Worm (Caenorhabditis elegans) whole organism, young adult: Measurements from ENCODE around the gene vamp-8.

ENCODE experiments used
- B0019.2 ChIP-seq: fragments of 200-800 bp; sonication (Bioruptor generic); conservative IDR thresholded peaks from 2 replicates; pipeline ENCODE4 v1.3.6; 2022; ENCODE audit warnings: missing genetic modification reagents, missing genetic modification characterization, missing compliant biosample characterization
- C17E4.6 ChIP-seq: fragments of 200-800 bp; sonication (Bioruptor generic); IDR thresholded peaks from 2 replicates; pipeline ENCODE4 v1.3.6; 2022; ENCODE audit warnings: missing genetic modification reagents, missing genetic modification characterization, missing compliant biosample characterization
- D2030.7 ChIP-seq: fragments of 200-800 bp; sonication (Bioruptor generic); IDR thresholded peaks from 2 replicates; pipeline ENCODE4 v1.3.6; 2022; ENCODE audit warnings: missing genetic modification reagents, missing genetic modification characterization, missing compliant biosample characterization
- F39B2.1 ChIP-seq: fragments of 200-800 bp; sonication (Bioruptor generic); IDR thresholded peaks from 2 replicates; pipeline ENCODE4 v1.3.6; 2022; ENCODE audit warnings: missing genetic modification reagents, missing genetic modification characterization, missing compliant biosample characterization
- K11D2.4 ChIP-seq: fragments of 200-800 bp; sonication (Bioruptor generic); IDR thresholded peaks from 2 replicates; pipeline ENCODE4 v1.3.6; 2022; ENCODE audit warnings: missing genetic modification reagents, missing genetic modification characterization, missing compliant biosample characterization
- K12H6.12 ChIP-seq: fragments of 200-800 bp; sonication (Bioruptor generic); optimal IDR thresholded peaks from 2 replicates; lab custom pipeline; 2018; ENCODE audit warnings: mild to moderate bottlenecking, missing genetic modification characterization, missing compliant biosample characterization
- T07F8.4 ChIP-seq: sonication (generic microtip); optimal IDR thresholded peaks from 2 replicates; lab custom pipeline; 2016; ENCODE audit warnings: mild to moderate bottlenecking, missing genetic modification characterization, moderate library complexity, missing compliant biosample characterization
- T26A5.8 ChIP-seq: sonication (generic microtip); optimal IDR thresholded peaks from 2 replicates; lab custom pipeline; 2016; ENCODE audit warnings: missing genetic modification characterization, missing compliant biosample characterization
- Y79H2A.3 ChIP-seq: fragments of 200-800 bp; sonication (Bioruptor generic); conservative IDR thresholded peaks from 2 replicates; pipeline ENCODE4 v1.3.6; 2022; ENCODE audit warnings: missing genetic modification reagents, missing genetic modification characterization, missing compliant biosample characterization
- ZK185.1 ChIP-seq: sonication (generic microtip); optimal IDR thresholded peaks from 2 replicates; lab custom pipeline; 2016; ENCODE audit warnings: mild to moderate bottlenecking, missing genetic modification characterization, missing compliant biosample characterization; ENCODE audit not compliant: poor library complexity, severe bottlenecking
- akir-1 ChIP-seq: fragments of 200-800 bp; sonication (Bioruptor generic); optimal IDR thresholded peaks from 2 replicates; lab custom pipeline; 2018; ENCODE audit warnings: mild to moderate bottlenecking, missing genetic modification characterization, moderate library complexity, missing compliant biosample characterization
- ama-1 ChIP-seq, 3 experiments: fragments of 150-350 bp in 1 of 3; sonication (generic microtip) in 2 of 3; optimal IDR thresholded peaks; 2 replicates each; lab custom pipeline; 2014 to 2018; ENCODE audit warnings: missing biosample characterization in 2 of 3, missing genetic modification characterization in 2 of 3, missing genetic modification reagents in 2 of 3
- attf-3 ChIP-seq: fragments of 200-800 bp; sonication (Bioruptor generic); conservative IDR thresholded peaks from 2 replicates; pipeline ENCODE4 v1.3.6; 2022; ENCODE audit warnings: missing genetic modification reagents, missing genetic modification characterization, missing compliant biosample characterization
- attf-6 ChIP-seq: fragments of 200-800 bp; sonication (Bioruptor generic); IDR thresholded peaks from 2 replicates; pipeline ENCODE4 v1.3.6; 2022; ENCODE audit warnings: missing genetic modification reagents, missing genetic modification characterization, missing compliant biosample characterization
- ccch-3 ChIP-seq: fragments of 200-800 bp; sonication (Bioruptor generic); optimal IDR thresholded peaks from 2 replicates; lab custom pipeline; 2018; ENCODE audit warnings: mild to moderate bottlenecking, missing genetic modification characterization, missing compliant biosample characterization
- cebp-1 ChIP-seq, 2 experiments: fragments of 200-800 bp in 1 of 2; sonication (Bioruptor generic) in 1 of 2; sonication (generic microtip) in 1 of 2; IDR thresholded peaks in 1 of 2; optimal IDR thresholded peaks in 1 of 2; 2 replicates each; pipeline versions ENCODE4 v1.3.6 to Lab custom; 2017 to 2022; ENCODE audit warnings: missing compliant biosample characterization in 2 of 2, missing genetic modification characterization in 2 of 2, mild to moderate bottlenecking in 1 of 2, missing genetic modification reagents in 1 of 2, moderate library complexity in 1 of 2
- ceh-27 ChIP-seq: fragments of 200-800 bp; sonication (Bioruptor generic); optimal IDR thresholded peaks from 2 replicates; lab custom pipeline; 2018; ENCODE audit warnings: mild to moderate bottlenecking, missing genetic modification characterization, moderate library complexity, missing compliant biosample characterization
- ceh-40 ChIP-seq: fragments of 200-800 bp; sonication (Bioruptor generic); IDR thresholded peaks from 2 replicates; pipeline ENCODE4 v1.3.6; 2022; ENCODE audit warnings: missing genetic modification characterization, missing compliant biosample characterization
- ceh-58 ChIP-seq: fragments of 200-800 bp; sonication (Bioruptor generic); IDR thresholded peaks from 2 replicates; pipeline ENCODE4 v1.3.6; 2022; ENCODE audit warnings: missing genetic modification characterization, missing compliant biosample characterization
- chd-7 ChIP-seq: sonication (generic microtip); optimal IDR thresholded peaks from 2 replicates; lab custom pipeline; 2016; ENCODE audit warnings: mild to moderate bottlenecking, missing genetic modification characterization, moderate library complexity, missing compliant biosample characterization
- dpff-1 ChIP-seq: sonication (generic microtip); optimal IDR thresholded peaks from 2 replicates; lab custom pipeline; 2017; ENCODE audit warnings: mild to moderate bottlenecking, missing genetic modification characterization, missing compliant biosample characterization
- dpl-1 ChIP-seq: fragments of 150-350 bp; optimal IDR thresholded peaks from 2 replicates; lab custom pipeline; 2014; ENCODE audit warnings: missing biosample characterization, missing genetic modification reagents, missing genetic modification characterization
- hlh-26 ChIP-seq: fragments of 200-800 bp; sonication (Bioruptor generic); conservative IDR thresholded peaks from 2 replicates; pipeline ENCODE4 v1.3.6; 2022; ENCODE audit warnings: missing genetic modification reagents, missing genetic modification characterization, missing compliant biosample characterization
- hmg-1.2 ChIP-seq: fragments of 200-800 bp; sonication (Bioruptor generic); IDR thresholded peaks from 2 replicates; pipeline ENCODE4 v1.3.6; 2022; ENCODE audit warnings: missing genetic modification reagents, missing genetic modification characterization, missing compliant biosample characterization
- hmg-20 ChIP-seq: fragments of 200-800 bp; sonication (Bioruptor generic); IDR thresholded peaks from 2 replicates; pipeline ENCODE4 v1.3.6; 2022; ENCODE audit warnings: missing genetic modification reagents, missing genetic modification characterization, missing compliant biosample characterization
- hrde-1 ChIP-seq: sonication (generic microtip); optimal IDR thresholded peaks from 2 replicates; lab custom pipeline; 2016; ENCODE audit warnings: missing genetic modification characterization, mild to moderate bottlenecking, missing compliant biosample characterization, moderate library complexity, missing genotype, missing genetic modification reagents, borderline replicate concordance
- let-526 ChIP-seq: fragments of 200-800 bp; sonication (Bioruptor generic); IDR thresholded peaks from 2 replicates; pipeline ENCODE4 v1.3.6; 2022; ENCODE audit warnings: missing genetic modification reagents, missing genetic modification characterization, missing compliant biosample characterization
- lin-26 ChIP-seq: fragments of 200-800 bp; sonication (Bioruptor generic); IDR thresholded peaks from 2 replicates; pipeline ENCODE4 v1.3.6; 2022; ENCODE audit warnings: missing genetic modification reagents, missing genetic modification characterization, missing compliant biosample characterization
- lir-1 ChIP-seq: fragments of 200-800 bp; sonication (Bioruptor generic); conservative IDR thresholded peaks from 2 replicates; pipeline ENCODE4 v1.3.6; 2022; ENCODE audit warnings: missing genetic modification reagents, missing genetic modification characterization, missing compliant biosample characterization
- madf-10 ChIP-seq: sonication (generic microtip); optimal IDR thresholded peaks from 2 replicates; lab custom pipeline; 2016; ENCODE audit warnings: mild to moderate bottlenecking, missing genetic modification characterization, missing compliant biosample characterization
- mcd-1 ChIP-seq: fragments of 200-800 bp; sonication (Bioruptor generic); IDR thresholded peaks from 2 replicates; pipeline ENCODE4 v1.3.6; 2022; ENCODE audit warnings: missing genetic modification reagents, missing genetic modification characterization, missing compliant biosample characterization
- mxl-1 ChIP-seq: sonication (generic microtip); optimal IDR thresholded peaks from 2 replicates; lab custom pipeline; 2016; ENCODE audit warnings: missing genetic modification characterization, missing compliant biosample characterization
- nhr-179 ChIP-seq: sonication (generic microtip); optimal IDR thresholded peaks from 2 replicates; lab custom pipeline; 2016; ENCODE audit warnings: mild to moderate bottlenecking, missing genetic modification characterization, missing compliant biosample characterization
- nhr-27 ChIP-seq: fragments of 200-800 bp; sonication (Bioruptor generic); optimal IDR thresholded peaks from 2 replicates; lab custom pipeline; 2018; ENCODE audit warnings: mild to moderate bottlenecking, missing genetic modification characterization, moderate library complexity, missing compliant biosample characterization
- nhr-80 ChIP-seq: sonication (generic microtip); optimal IDR thresholded peaks from 2 replicates; lab custom pipeline; 2016; ENCODE audit warnings: missing genetic modification characterization, missing compliant biosample characterization
- nhr-90 ChIP-seq: sonication (generic microtip); optimal IDR thresholded peaks from 2 replicates; lab custom pipeline; 2016; ENCODE audit warnings: missing genotype, mild to moderate bottlenecking, missing genetic modification characterization, missing compliant biosample characterization
- pha-4 ChIP-seq: fragments of 150-350 bp; sonication (generic microtip); optimal IDR thresholded peaks from 2 replicates; lab custom pipeline; 2014; ENCODE audit warnings: missing biosample characterization, missing genetic modification reagents, missing genetic modification characterization
- repo-1 ChIP-seq: sonication (generic microtip); optimal IDR thresholded peaks from 2 replicates; lab custom pipeline; 2017; ENCODE audit warnings: mild to moderate bottlenecking, missing genetic modification characterization, missing compliant biosample characterization
- rpc-1 ChIP-seq, 2 experiments: fragments of 150-350 bp in 1 of 2; sonication (generic microtip) in 1 of 2; optimal IDR thresholded peaks; 2 replicates each; lab custom pipeline; 2014 to 2018; ENCODE audit warnings: missing biosample characterization in 1 of 2, missing genetic modification characterization in 1 of 2, missing genetic modification reagents in 1 of 2, missing genotype in 1 of 2
- sea-2 ChIP-seq: fragments of 200-800 bp; sonication (Bioruptor generic); IDR thresholded peaks from 2 replicates; pipeline ENCODE4 v1.3.6; 2022; ENCODE audit warnings: missing genetic modification characterization, missing compliant biosample characterization
- snpc-1.1 ChIP-seq: sonication (generic microtip); optimal IDR thresholded peaks from 2 replicates; lab custom pipeline; 2017; ENCODE audit warnings: missing genetic modification characterization, mild to moderate bottlenecking, missing compliant biosample characterization, antibody characterized with exemption, moderate library complexity, missing genotype, missing genetic modification reagents; ENCODE audit not compliant: insufficient read depth
- unc-130 ChIP-seq: sonication (generic microtip); optimal IDR thresholded peaks from 2 replicates; lab custom pipeline; 2016; ENCODE audit warnings: missing genetic modification reagents, missing genetic modification characterization, missing compliant biosample characterization
- unc-62 ChIP-seq: fragments of 150-350 bp; optimal IDR thresholded peaks from 2 replicates; lab custom pipeline; 2014; ENCODE audit warnings: missing biosample characterization, missing genetic modification reagents, missing genetic modification characterization
- xnd-1 ChIP-seq: sonication (generic microtip); optimal IDR thresholded peaks from 2 replicates; lab custom pipeline; 2016; ENCODE audit warnings: missing genotype, missing genetic modification reagents, missing genetic modification characterization, missing compliant biosample characterization
- ztf-22 ChIP-seq: fragments of 200-800 bp; sonication (Bioruptor generic); optimal IDR thresholded peaks from 2 replicates; lab custom pipeline; 2018; ENCODE audit warnings: mild to moderate bottlenecking, missing genetic modification characterization, moderate library complexity, missing compliant biosample characterization
- ztf-25 ChIP-seq: fragments of 200-800 bp; sonication (Bioruptor generic); IDR thresholded peaks from 2 replicates; pipeline ENCODE4 v1.3.6; 2022; ENCODE audit warnings: missing genetic modification reagents, missing genetic modification characterization, missing compliant biosample characterization
- ztf-6 ChIP-seq: fragments of 200-800 bp; sonication (Bioruptor generic); IDR thresholded peaks from 2 replicates; pipeline ENCODE4 v1.3.6; 2022; ENCODE audit warnings: missing genetic modification reagents, missing genetic modification characterization, missing compliant biosample characterization

vamp-8 gene

DNA sequence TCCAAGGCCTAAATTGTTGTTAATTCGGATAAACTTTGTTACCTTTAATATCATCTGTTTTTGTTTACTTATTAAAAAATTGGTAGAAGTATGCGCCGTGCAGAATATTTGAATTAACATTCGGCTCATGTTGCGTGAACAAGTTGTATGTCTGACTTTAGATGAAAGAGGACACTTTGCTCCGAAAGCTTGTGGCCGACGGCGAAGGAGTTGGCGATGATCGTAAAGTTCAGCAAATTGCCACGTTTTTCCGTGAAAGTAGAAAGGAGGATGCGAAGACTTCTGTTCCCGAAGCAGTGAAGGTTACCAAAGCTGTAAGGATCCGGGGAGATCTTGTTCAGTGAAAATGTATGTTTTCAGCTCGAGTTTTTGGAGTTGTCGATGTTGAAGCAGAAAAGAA is 17.6 kb upstream of the vamp-8 start, which contains the start of gene thoc-7 (continued):
- TF ChIP-seq unc-130, result no peak
- TF ChIP-seq K11D2.4 (GFP tag; lab: Robert Waterston, UW), result no peak
- no peak for TF ChIP-seq C17E4.6 (GFP tag; lab: Robert Waterston, UW)
- TF ChIP-seq rpc-1 (optimal IDR thresholded peaks at IDR 0.05; lab: Kevin White, UChicago), result no peak
- TF ChIP-seq rpc-1 (tag; optimal IDR thresholded peaks at IDR 0.05; lab: Kevin White, UChicago), result no peak
- TF ChIP-seq nhr-179 (tag; lab: Kevin White, UChicago), result no peak
- TF ChIP-seq lin-26 (GFP tag; lab: Robert Waterston, UW), result 0 out of 2 replicates have a peak, but pooled peaks have one; percentile 57
- no peak for TF ChIP-seq ama-1 (optimal IDR thresholded peaks at IDR 0.05; lab: Kevin White, UChicago)
- TF ChIP-seq ama-1 (GFP tag; optimal IDR thresholded peaks at IDR 0.05; lab: Kevin White, UChicago), result peak in 1 of 2 experiments; percentile 52
- no peak for TF ChIP-seq unc-62 (GFP tag; lab: Kevin White, UChicago)
- TF ChIP-seq D2030.7 (GFP tag; lab: Robert Waterston, UW), result no peak; the same call in 1 of the 2 replicates
- TF ChIP-seq attf-3 (GFP tag; lab: Robert Waterston, UW), result no peak
- peak; percentile 50 for TF ChIP-seq hrde-1 (tag; lab: Kevin White, UChicago)
- no peak for TF ChIP-seq ZK185.1 (tag; lab: Kevin White, UChicago)
- TF ChIP-seq let-526 (GFP tag; lab: Robert Waterston, UW), result no peak
- TF ChIP-seq xnd-1 (tag; lab: Kevin White, UChicago), result peak; percentile 24
- TF ChIP-seq hmg-20 (GFP tag; lab: Robert Waterston, UW), result no peak
- TF ChIP-seq B0019.2 (GFP tag; lab: Robert Waterston, UW), result no peak
- peak; percentile 59 for TF ChIP-seq chd-7 (tag; lab: Kevin White, UChicago)
- TF ChIP-seq repo-1 (tag; lab: Kevin White, UChicago), result peak; percentile 35
- no peak for TF ChIP-seq sea-2
- no peak for TF ChIP-seq nhr-90 (tag; lab: Kevin White, UChicago)
- peak; percentile 90 for TF ChIP-seq F39B2.1 (GFP tag; lab: Robert Waterston, UW)
- TF ChIP-seq nhr-80 (tag; lab: Kevin White, UChicago), result no peak
- no peak for TF ChIP-seq cebp-1 (GFP tag; IDR thresholded peaks at IDR 0.05; lab: Robert Waterston, UW)
- peak; percentile 18 for TF ChIP-seq cebp-1 (tag; optimal IDR thresholded peaks at IDR 0.05; lab: Kevin White, UChicago)
- peak; percentile 10 for TF ChIP-seq madf-10 (tag; lab: Kevin White, UChicago)
- TF ChIP-seq ztf-6, result no peak
- TF ChIP-seq ceh-27, result no peak
- no peak for TF ChIP-seq hlh-26
- no peak for TF ChIP-seq pha-4
- TF ChIP-seq T26A5.8 (tag; lab: Kevin White, UChicago), result no peak
- peak; percentile 37 for TF ChIP-seq mcd-1 (GFP tag; lab: Robert Waterston, UW)
- TF ChIP-seq dpl-1, result no peak
- 0 out of 2 replicates have a peak, but pooled peaks have one; percentile 52 for TF ChIP-seq ceh-40 (GFP tag; lab: Robert Waterston, UW)
- TF ChIP-seq attf-6 (GFP tag; lab: Robert Waterston, UW), result peak; percentile 99
- no peak for TF ChIP-seq dpff-1 (tag; lab: Kevin White, UChicago)

- no peak for TF ChIP-seq ztf-25 (GFP tag; lab: Robert Waterston, UW)
- TF ChIP-seq pha-4, result peak; percentile 81
- TF ChIP-seq K12H6.12 (tag; lab: Kevin White, UChicago), result no peak
- TF ChIP-seq T07F8.4, result no peak
- no peak for TF ChIP-seq ceh-58
- no peak for TF ChIP-seq unc-62 (GFP tag; lab: Kevin White, UChicago)
- TF ChIP-seq hmg-1.2 (GFP tag; lab: Robert Waterston, UW), result peak; percentile 98
- TF ChIP-seq nhr-27 (tag; lab: Kevin White, UChicago), result no peak
- no peak for TF ChIP-seq akir-1 (GFP tag; lab: Kevin White, UChicago)
- TF ChIP-seq Y79H2A.3 (GFP tag; lab: Robert Waterston, UW), result no peak
- no peak for TF ChIP-seq ccch-3
- TF ChIP-seq F39B2.1 (GFP tag; lab: Robert Waterston, UW), result no peak
- no peak for TF ChIP-seq mxl-1 (tag; lab: Kevin White, UChicago)
- TF ChIP-seq ztf-22 (GFP tag; lab: Kevin White, UChicago), result no peak
- peak; percentile 48; the same call in 1 of the 2 replicates for TF ChIP-seq lir-1 (GFP tag; lab: Robert Waterston, UW)
- peak; percentile 67 for TF ChIP-seq snpc-1.1 (tag; lab: Kevin White, UChicago)
These were observed 16.8 kb upstream of the vamp-8 start, which contains the start of gene rpl-29 for ce11 chrIV:13881754-13882275. rpl-29 (plus strand) TSS chrIV:13882225.
